Fruit fly (Drosophila melanogaster) whole organism, embryonic: Measurements from ENCODE around the gene CG9391.

Experiments used
- CG1647 ChIP-seq: fragments of 200-800 bp; sonication (Bioruptor generic); optimal IDR thresholded peaks from 3 replicates; lab custom pipeline; 2016; ENCODE audit warnings: missing biosample characterization, missing genetic modification characterization
- CG18476 ChIP-seq: fragments of 200-800 bp; sonication (Bioruptor generic); optimal IDR thresholded peaks from 2 replicates; lab custom pipeline; 2016; ENCODE audit warnings: missing biosample characterization, mild to moderate bottlenecking, missing genetic modification characterization
- CG2116 ChIP-seq: fragments of 200-800 bp; sonication (Bioruptor generic); optimal IDR thresholded peaks from 3 replicates; lab custom pipeline; 2018; ENCODE audit warnings: missing biosample characterization, mild to moderate bottlenecking, missing genetic modification characterization
- CG2889 ChIP-seq: fragments of 200-800 bp; sonication (Bioruptor generic); IDR thresholded peaks from 3 replicates; pipeline ENCODE4 v1.3.6; 2022; ENCODE audit warnings: missing biosample characterization, missing genetic modification characterization
- CG3163 ChIP-seq: fragments of 200-800 bp; sonication (Bioruptor generic); optimal IDR thresholded peaks from 3 replicates; lab custom pipeline; 2016; ENCODE audit warnings: missing biosample characterization, missing genetic modification characterization
- CG7745 ChIP-seq: fragments of 200-800 bp; sonication (Bioruptor generic); optimal IDR thresholded peaks from 2 replicates; lab custom pipeline; 2018; ENCODE audit warnings: missing biosample characterization, mild to moderate bottlenecking, missing genetic modification characterization, moderate library complexity
- CG7987 ChIP-seq: fragments of 200-800 bp; sonication (Bioruptor generic); optimal IDR thresholded peaks from 2 replicates; lab custom pipeline; 2018; ENCODE audit warnings: missing biosample characterization, mild to moderate bottlenecking, missing genetic modification characterization, moderate library complexity
- NK7.1 ChIP-seq: fragments of 200-800 bp; sonication (Bioruptor generic); optimal IDR thresholded peaks from 3 replicates; lab custom pipeline; 2016; ENCODE audit warnings: missing biosample characterization, missing genetic modification characterization
- ara ChIP-seq: fragments of 200-800 bp; sonication (Bioruptor generic); IDR thresholded peaks from 2 replicates; pipeline ENCODE4 v1.3.6; 2022; ENCODE audit warnings: missing biosample characterization, missing genetic modification characterization
- bbx ChIP-seq: fragments of 200-800 bp; sonication (Bioruptor generic); IDR thresholded peaks from 2 replicates; pipeline ENCODE4 v1.3.6; 2022; ENCODE audit warnings: missing biosample characterization, missing genetic modification characterization; ENCODE audit not compliant: partially characterized antibody
- chinmo ChIP-seq: fragments of 200-800 bp; sonication (Bioruptor generic); IDR thresholded peaks from 4 replicates; pipeline ENCODE4 v1.3.6; 2022; ENCODE audit warnings: missing biosample characterization, missing genetic modification characterization; ENCODE audit not compliant: partially characterized antibody
- hbn ChIP-seq: fragments of 200-800 bp; sonication (Bioruptor generic); IDR thresholded peaks from 2 replicates; pipeline ENCODE4 v1.3.6; 2022; ENCODE audit warnings: missing biosample characterization, missing genetic modification characterization; ENCODE audit not compliant: partially characterized antibody
- jing ChIP-seq: fragments of 200-800 bp; sonication (Bioruptor generic); optimal IDR thresholded peaks from 2 replicates; lab custom pipeline; 2018; ENCODE audit warnings: missing biosample characterization, mild to moderate bottlenecking, missing genetic modification characterization

DNA sequence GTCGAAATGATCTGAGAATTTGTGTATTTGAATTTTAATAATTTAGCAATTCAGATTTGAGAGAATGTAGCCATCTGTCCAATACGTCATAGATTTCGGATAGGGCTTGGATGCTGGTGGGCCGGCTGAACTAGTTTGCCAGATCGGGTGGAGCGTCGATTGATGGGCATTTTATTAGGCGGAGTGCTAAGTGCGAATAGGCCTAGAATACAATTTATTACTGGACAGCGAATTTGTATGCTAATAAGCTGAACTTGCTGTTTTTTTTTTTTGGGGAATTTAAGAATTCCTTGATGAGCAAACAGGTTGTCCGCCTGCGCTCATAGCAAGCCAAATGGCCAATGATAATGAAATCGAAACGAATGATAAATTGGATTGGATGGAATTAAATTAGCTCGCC is 31.1 kb upstream of the CG9391 start:
- TF ChIP-seq CG18476 (GFP tag; lab: Kevin White, UChicago) (no peak), CG2889 (GFP tag; lab: Robert Waterston, UW) (no peak), hbn (GFP tag; lab: Robert Waterston, UW) (no peak), bbx (GFP tag; lab: Robert Waterston, UW) (no peak), ara (GFP tag; lab: Robert Waterston, UW) (no peak), jing (no peak), chinmo (GFP tag; lab: Robert Waterston, UW) (0 out of 4 replicates have a peak, but pooled peaks have one; percentile 37), CG2116 (GFP tag; lab: Kevin White, UChicago) (no peak), CG3163 (no peak), NK7.1 (GFP tag; lab: Kevin White, UChicago) (no peak), CG7745 (tag; lab: Kevin White, UChicago) (no peak), CG1647 (GFP tag; lab: Kevin White, UChicago) (no peak), CG7987 (GFP tag; lab: Kevin White, UChicago) (no peak)
